Fruit fly (Drosophila melanogaster) whole organism, embryonic: ENCODE data around the gene CG32278.

Source experiments
- Aef1 ChIP-seq: fragments of 200-800 bp; sonication (Bioruptor generic); IDR thresholded peaks from 3 replicates; pipeline ENCODE4 v1.3.6; 2022; ENCODE audit warnings: missing biosample characterization, missing genetic modification characterization
- CG11247 ChIP-seq: fragments of 200-800 bp; sonication (Bioruptor generic); IDR thresholded peaks from 2 replicates; pipeline ENCODE4 v1.3.6; 2022; ENCODE audit warnings: missing biosample characterization, missing genetic modification characterization
- CG12104 ChIP-seq: fragments of 200-800 bp; sonication (Bioruptor generic); optimal IDR thresholded peaks from 3 replicates; lab custom pipeline; 2016; ENCODE audit warnings: missing biosample characterization, missing genetic modification characterization
- CG12155 ChIP-seq: fragments of 200-800 bp; sonication (Bioruptor generic); optimal IDR thresholded peaks from 3 replicates; lab custom pipeline; 2016; ENCODE audit warnings: missing biosample characterization, missing genetic modification characterization
- CG13296 ChIP-seq: fragments of 200-800 bp; sonication (Bioruptor generic); optimal IDR thresholded peaks from 3 replicates; lab custom pipeline; 2018; ENCODE audit warnings: missing biosample characterization, mild to moderate bottlenecking, missing genetic modification characterization
- CG13894 ChIP-seq: fragments of 200-800 bp; sonication (Bioruptor generic); optimal IDR thresholded peaks from 3 replicates; lab custom pipeline; 2018; ENCODE audit warnings: missing biosample characterization, mild to moderate bottlenecking, missing genetic modification characterization, moderate library complexity
- CG14710 ChIP-seq: fragments of 200-800 bp; sonication (Bioruptor generic); optimal IDR thresholded peaks from 3 replicates; lab custom pipeline; 2019; ENCODE audit warnings: missing biosample characterization, mild to moderate bottlenecking, missing genetic modification characterization, moderate library complexity
- CG15479 ChIP-seq: fragments of 200-800 bp; sonication (Bioruptor generic); optimal IDR thresholded peaks from 3 replicates; lab custom pipeline; 2019; ENCODE audit warnings: missing biosample characterization, mild to moderate bottlenecking, missing genetic modification characterization, moderate library complexity
- CG17385 ChIP-seq: fragments of 200-800 bp; sonication (Bioruptor generic); optimal IDR thresholded peaks from 3 replicates; lab custom pipeline; 2018; ENCODE audit warnings: missing biosample characterization, mild to moderate bottlenecking, missing genetic modification characterization
- CG18619 ChIP-seq: fragments of 200-800 bp; sonication (Bioruptor generic); optimal IDR thresholded peaks from 3 replicates; lab custom pipeline; 2017; ENCODE audit warnings: missing biosample characterization, mild to moderate bottlenecking, missing genetic modification characterization
- CG2202 ChIP-seq: fragments of 200-800 bp; sonication (Bioruptor generic); optimal IDR thresholded peaks from 2 replicates; lab custom pipeline; 2018; ENCODE audit warnings: missing biosample characterization, mild to moderate bottlenecking, missing genetic modification characterization
- CG2875 ChIP-seq: fragments of 200-800 bp; sonication (Bioruptor generic); optimal IDR thresholded peaks from 2 replicates; lab custom pipeline; 2017; ENCODE audit warnings: missing biosample characterization, mild to moderate bottlenecking, missing genetic modification characterization, missing genetic modification reagents
- CG3726 ChIP-seq: fragments of 200-800 bp; sonication (Bioruptor generic); IDR thresholded peaks from 3 replicates; pipeline ENCODE4, ENCODE4 v1.3.6; 2022; ENCODE audit warnings: missing biosample characterization, missing genetic modification characterization
- CG9876 ChIP-seq: fragments of 200-800 bp; sonication (Bioruptor generic); optimal IDR thresholded peaks from 2 replicates; lab custom pipeline; 2016; ENCODE audit warnings: missing biosample characterization, missing genetic modification characterization
- CkIIα-i1 ChIP-seq: fragments of 200-800 bp; sonication (Bioruptor generic); IDR thresholded peaks from 2 replicates; pipeline ENCODE4 v1.3.6; 2022; ENCODE audit warnings: missing biosample characterization, missing genetic modification characterization
- CoRest ChIP-seq: fragments of 200-800 bp; sonication (Bioruptor generic); optimal IDR thresholded peaks from 3 replicates; lab custom pipeline; 2018; ENCODE audit warnings: missing biosample characterization, mild to moderate bottlenecking, missing genetic modification characterization, moderate library complexity
- D19A ChIP-seq: fragments of 200-800 bp; optimal IDR thresholded peaks from 3 replicates; lab custom pipeline; 2019; ENCODE audit warnings: missing biosample characterization, mild to moderate bottlenecking, missing genetic modification characterization, moderate library complexity
- Dll ChIP-seq: fragments of 200-800 bp; sonication (Bioruptor generic); IDR thresholded peaks from 4 replicates; pipeline ENCODE4 v1.3.6; 2022; ENCODE audit warnings: missing biosample characterization, missing genetic modification characterization; ENCODE audit not compliant: partially characterized antibody
- Doc3 ChIP-seq: fragments of 200-800 bp; sonication (Bioruptor generic); IDR thresholded peaks from 3 replicates; pipeline ENCODE4 v1.3.6; 2022; ENCODE audit warnings: missing biosample characterization, missing genetic modification characterization; ENCODE audit not compliant: partially characterized antibody
- Eip74EF ChIP-seq, 2 experiments: fragments of 200-800 bp in 1 of 2; fragments of >200 bp in 1 of 2; sonication (Bioruptor generic) in 1 of 2; optimal IDR thresholded peaks; 2 replicates each; lab custom pipeline; 2017 to 2019; ENCODE audit warnings: missing biosample characterization in 2 of 2, missing genetic modification characterization in 2 of 2, mild to moderate bottlenecking in 1 of 2, moderate library complexity in 1 of 2
- HLH4C ChIP-seq: fragments of 200-800 bp; sonication (Bioruptor generic); IDR thresholded peaks from 3 replicates; pipeline ENCODE4 v1.3.6; 2022; ENCODE audit warnings: missing biosample characterization, missing genetic modification characterization; ENCODE audit not compliant: partially characterized antibody
- Hey ChIP-seq: fragments of 200-800 bp; sonication (Bioruptor generic); optimal IDR thresholded peaks from 3 replicates; lab custom pipeline; 2018; ENCODE audit warnings: missing biosample characterization, mild to moderate bottlenecking, missing genetic modification characterization
- Hmx ChIP-seq: fragments of 200-800 bp; sonication (Bioruptor generic); optimal IDR thresholded peaks from 2 replicates; lab custom pipeline; 2016; ENCODE audit warnings: missing biosample characterization, missing genetic modification characterization
- Hr3 ChIP-seq: fragments of 200-800 bp; sonication (Bioruptor generic); optimal IDR thresholded peaks from 3 replicates; lab custom pipeline; 2016; ENCODE audit warnings: missing biosample characterization, missing genetic modification characterization
- Mad ChIP-seq: fragments of 200-800 bp; sonication (Bioruptor generic); optimal IDR thresholded peaks from 2 replicates; lab custom pipeline; 2016; ENCODE audit warnings: missing biosample characterization, missing genetic modification characterization
- Meics ChIP-seq: fragments of 200-800 bp; sonication (Bioruptor generic); optimal IDR thresholded peaks from 2 replicates; lab custom pipeline; 2017; ENCODE audit warnings: missing biosample characterization, mild to moderate bottlenecking, missing genetic modification characterization
- NC2β ChIP-seq: fragments of 200-800 bp; sonication (Bioruptor generic); optimal IDR thresholded peaks from 2 replicates; lab custom pipeline; 2016; ENCODE audit warnings: missing biosample characterization, missing genetic modification characterization
- Nf-YA ChIP-seq: fragments of 200-800 bp; sonication (Bioruptor generic); IDR thresholded peaks from 2 replicates; pipeline ENCODE4 v1.3.6; 2022; ENCODE audit warnings: missing biosample characterization, missing genetic modification characterization
- Optix ChIP-seq: fragments of 200-800 bp; sonication (Bioruptor generic); IDR thresholded peaks from 3 replicates; pipeline ENCODE4 v1.3.6; 2022; ENCODE audit warnings: missing biosample characterization, missing genetic modification characterization
- Rfx ChIP-seq: fragments of 200-800 bp; sonication (Bioruptor generic); IDR thresholded peaks from 2 replicates; pipeline ENCODE4 v1.3.6; 2022; ENCODE audit warnings: missing biosample characterization, missing genetic modification characterization
- Ssrp ChIP-seq: fragments of 200-800 bp; sonication (Bioruptor generic); optimal IDR thresholded peaks from 2 replicates; lab custom pipeline; 2018; ENCODE audit warnings: missing biosample characterization, mild to moderate bottlenecking, missing genetic modification characterization, moderate library complexity
- ac ChIP-seq: fragments of 200-800 bp; sonication (Bioruptor generic); optimal IDR thresholded peaks from 3 replicates; lab custom pipeline; 2017; ENCODE audit warnings: missing biosample characterization, mild to moderate bottlenecking, missing genetic modification characterization
- bowl ChIP-seq: fragments of 200-800 bp; sonication (Bioruptor generic); IDR thresholded peaks from 2 replicates; pipeline ENCODE4 v1.3.6; 2022; ENCODE audit warnings: missing biosample characterization, missing genetic modification characterization
- crp ChIP-seq, 2 experiments: fragments of 200-800 bp; sonication (Bioruptor generic); optimal IDR thresholded peaks; 2 replicates in 1 of 2; 3 replicates in 1 of 2; lab custom pipeline; 2017; ENCODE audit warnings: missing biosample characterization in 2 of 2, missing genetic modification characterization in 2 of 2, mild to moderate bottlenecking in 1 of 2, moderate library complexity in 1 of 2
- ewg ChIP-seq: fragments of 200-800 bp; sonication (Bioruptor generic); optimal IDR thresholded peaks from 3 replicates; lab custom pipeline; 2017; ENCODE audit warnings: mild to moderate bottlenecking, missing biosample characterization, missing genetic modification reagents, missing genetic modification characterization
- fru ChIP-seq: fragments of >200 bp; optimal IDR thresholded peaks from 2 replicates; lab custom pipeline; 2017
- ftz-f1 ChIP-seq: fragments of 200-800 bp; sonication (Bioruptor generic); optimal IDR thresholded peaks from 2 replicates; lab custom pipeline; 2016; ENCODE audit warnings: missing biosample characterization, missing genetic modification characterization
- hth ChIP-seq: fragments of >200 bp; optimal IDR thresholded peaks from 2 replicates; lab custom pipeline; 2017; ENCODE audit warnings: inconsistent platforms
- lab ChIP-seq: fragments of 200-800 bp; sonication (Bioruptor generic); optimal IDR thresholded peaks from 3 replicates; lab custom pipeline; 2017; ENCODE audit warnings: missing biosample characterization, missing genetic modification characterization, mild to moderate bottlenecking, moderate library complexity, missing genetic modification reagents
- peb ChIP-seq: fragments of 200-800 bp; sonication (Bioruptor generic); IDR thresholded peaks from 2 replicates; pipeline ENCODE4 v1.3.6; 2022; ENCODE audit warnings: missing biosample characterization, missing genetic modification characterization
- sens ChIP-seq: fragments of 200-800 bp; sonication (Bioruptor generic); peaks from one replicate; lab custom pipeline; 2016; ENCODE audit warnings: missing biosample characterization, missing genetic modification characterization
- sisA ChIP-seq: fragments of 200-800 bp; sonication (Bioruptor generic); IDR thresholded peaks from 2 replicates; pipeline ENCODE4 v1.3.6; 2022; ENCODE audit warnings: missing biosample characterization, missing genetic modification characterization
- tap ChIP-seq: fragments of 200-800 bp; optimal IDR thresholded peaks from 3 replicates; lab custom pipeline; 2019; ENCODE audit warnings: missing biosample characterization, mild to moderate bottlenecking, missing genetic modification characterization, moderate library complexity
- tll ChIP-seq, 2 experiments: fragments of 200-800 bp in 1 of 2; fragments of >200 bp in 1 of 2; sonication (Bioruptor generic) in 1 of 2; optimal IDR thresholded peaks; 2 replicates each; lab custom pipeline; 2017 to 2019; ENCODE audit warnings: missing biosample characterization in 2 of 2, missing genetic modification characterization in 2 of 2, mild to moderate bottlenecking in 1 of 2, moderate library complexity in 1 of 2
- zen ChIP-seq: fragments of 200-800 bp; sonication (Bioruptor generic); optimal IDR thresholded peaks from 3 replicates; lab custom pipeline; 2018; ENCODE audit warnings: missing biosample characterization, mild to moderate bottlenecking, missing genetic modification characterization, moderate library complexity
- zen2 ChIP-seq: fragments of 200-800 bp; sonication (Bioruptor generic); IDR thresholded peaks from 3 replicates; pipeline ENCODE4 v1.3.6; 2022; ENCODE audit warnings: missing biosample characterization, missing genetic modification characterization; ENCODE audit not compliant: partially characterized antibody
- zfh1 ChIP-seq: fragments of 200-800 bp; sonication (Bioruptor generic); IDR thresholded peaks from 3 replicates; pipeline ENCODE4 v1.3.6; 2022; ENCODE audit warnings: missing biosample characterization, missing genetic modification characterization
- zfh2 ChIP-seq: fragments of 200-800 bp; sonication (Bioruptor generic); optimal IDR thresholded peaks from 2 replicates; lab custom pipeline; 2016; ENCODE audit warnings: missing biosample characterization, missing genetic modification characterization

The CG32278 gene

DNA sequence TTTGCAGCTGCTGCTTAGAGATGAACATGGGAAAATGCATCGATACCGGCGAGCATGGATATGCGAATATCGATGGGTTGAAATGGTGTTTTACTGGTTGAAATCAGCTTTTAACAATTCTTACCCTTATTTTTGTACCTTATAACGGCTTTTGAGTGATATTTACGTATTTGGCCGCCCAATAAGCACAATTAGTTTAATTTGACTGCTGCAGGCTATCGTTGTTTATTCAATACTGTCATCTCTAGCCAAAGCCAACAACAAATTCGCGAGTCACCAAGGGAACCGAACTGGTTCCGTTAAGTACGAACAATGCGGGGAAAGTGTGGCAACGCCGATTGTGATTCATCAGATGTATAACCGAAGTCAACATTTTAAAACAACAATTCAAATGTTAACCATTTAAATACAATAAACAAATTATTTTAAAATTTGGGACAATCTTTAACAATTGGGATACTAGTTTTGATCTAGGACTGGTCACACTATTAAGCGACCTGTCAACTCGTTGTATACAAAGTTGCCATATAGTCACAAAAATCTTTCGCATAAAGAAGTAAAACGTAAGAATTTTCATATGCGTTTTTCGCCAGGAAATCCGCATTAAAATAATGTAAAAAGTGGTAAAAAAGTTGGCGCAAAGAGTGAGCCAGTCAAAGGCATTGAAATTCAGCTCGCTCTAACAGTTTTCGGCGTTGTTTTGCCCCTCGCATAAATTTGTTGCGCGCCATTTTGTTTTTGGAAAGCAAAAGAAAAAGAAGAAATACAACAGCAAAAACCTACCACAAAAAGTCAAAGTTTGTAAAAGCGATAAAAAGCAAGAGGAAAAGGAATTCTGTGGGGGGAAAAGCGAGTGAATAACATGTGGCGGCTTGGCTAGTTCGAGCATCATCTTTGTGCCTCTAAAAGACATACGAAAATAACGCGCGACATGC lies 20.7 kb upstream of the CG32278 start, which contains the start of the genes Usp5 and BtbVII (continued):
- TF ChIP-seq lab (peak; percentile 67), bowl (no peak), Dll (GFP tag; lab: Robert Waterston, UW) (peak; percentile 100), Optix (GFP tag; lab: Robert Waterston, UW) (peak; percentile 33; the same call in 1 of the 3 replicates), ac (peak; percentile 67), peb (GFP tag; lab: Robert Waterston, UW) (0 out of 2 replicates have a peak, but pooled peaks have one; percentile 17), CG13296 (GFP tag; lab: Kevin White, UChicago) (peak; percentile 39), CG2875 (GFP tag; lab: Kevin White, UChicago) (no peak), sens (GFP tag; lab: Kevin White, UChicago) (peak; percentile 96), tap (no peak), Eip74EF (GFP tag; optimal IDR thresholded peaks at IDR 0.05; lab: Kevin White, UChicago) (no peak), Rfx (GFP tag; lab: Robert Waterston, UW) (peak; percentile 76), CoRest (tag; lab: Kevin White, UChicago) (peak; percentile 49), CG11247 (GFP tag; lab: Robert Waterston, UW) (peak; percentile 48; the same call in 1 of the 2 replicates), Hmx (GFP tag; lab: Kevin White, UChicago) (no peak), zen2 (GFP tag; lab: Robert Waterston, UW) (peak; percentile 97), Mad (GFP tag; lab: Kevin White, UChicago) (peak; percentile 66), ewg (peak; percentile 46), Ssrp (peak; percentile 28), D19A (tag; lab: Kevin White, UChicago) (no peak), Meics (peak; percentile 23), CkIIα-i1 (GFP tag; lab: Robert Waterston, UW) (no peak), hth (lab: Kevin White, UChicago) (no peak), CG14710 (tag; lab: Kevin White, UChicago) (peak; percentile 73), CG12104 (no peak), zfh2 (GFP tag; lab: Kevin White, UChicago) (peak; percentile 72), Hey (no peak), sisA (GFP tag; lab: Robert Waterston, UW) (peak; percentile 59), CG13894 (tag; lab: Kevin White, UChicago) (peak; percentile 75), tll (GFP tag; optimal IDR thresholded peaks at IDR 0.05; lab: Kevin White, UChicago) (peak in 1 of 2 experiments; percentile 61), ftz-f1 (peak; percentile 87), CG15479 (GFP tag; lab: Kevin White, UChicago) (no peak), CG12155 (GFP tag; lab: Kevin White, UChicago) (peak; percentile 45), Hr3 (GFP tag; lab: Kevin White, UChicago) (peak; percentile 63), zen (tag; lab: Kevin White, UChicago) (peak; percentile 46), CG3726 (GFP tag; lab: Robert Waterston, UW) (no peak), crp (GFP tag; optimal IDR thresholded peaks at IDR 0.05; lab: Kevin White, UChicago) (peak in 1 of 2 experiments; percentile 45), CG9876 (GFP tag; lab: Kevin White, UChicago) (peak; percentile 10), Doc3 (GFP tag; lab: Robert Waterston, UW) (peak; percentile 99), CG2202 (no peak), Aef1 (GFP tag; lab: Robert Waterston, UW) (peak; percentile 84), NC2β (peak; percentile 59), CG17385 (GFP tag; lab: Kevin White, UChicago) (no peak), zfh1 (GFP tag; lab: Robert Waterston, UW) (peak; percentile 62), HLH4C (GFP tag; lab: Robert Waterston, UW) (peak; percentile 93), CG18619 (GFP tag; lab: Kevin White, UChicago) (peak; percentile 4), Nf-YA (GFP tag; lab: Robert Waterston, UW) (no peak), fru (lab: Kevin White, UChicago) (no peak)
